Fruit fly (Drosophila melanogaster): ENCODE data around the gene CG46314.

DNA sequence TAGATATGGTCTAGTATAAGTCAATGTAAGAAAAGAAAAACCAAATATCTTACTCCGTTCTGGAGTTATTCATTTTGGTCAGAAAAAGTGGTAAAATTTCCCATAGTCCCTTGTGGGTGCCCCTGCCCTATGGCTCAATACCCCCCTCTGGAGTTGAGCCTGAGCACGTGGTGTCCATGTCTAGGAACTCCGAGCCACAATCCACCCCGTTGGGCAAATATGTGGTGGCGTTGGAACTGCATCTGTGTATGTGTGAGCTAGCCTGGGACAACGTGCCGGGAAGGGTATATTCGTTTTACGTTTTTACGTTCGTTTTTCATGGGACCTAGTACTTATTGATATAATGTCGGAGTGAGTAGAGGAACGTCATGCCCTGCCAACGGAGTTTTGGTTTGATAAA lies 16.7 kb downstream of the CG46314 start:
- TF ChIP-seq CG9705 (GFP tag; optimal IDR thresholded peaks at IDR 0.05) (no peak), fru (GFP tag; optimal IDR thresholded peaks at IDR 0.05) (no peak), Hr83 (GFP tag; optimal IDR thresholded peaks at IDR 0.05; ENCODE audit: poor library complexity, severe bottlenecking) (no peak), Hr78 (GFP tag; optimal IDR thresholded peaks at IDR 0.05) (no peak), pan (optimal IDR thresholded peaks at IDR 0.05) (no peak), Abd-B (GFP tag; optimal IDR thresholded peaks at IDR 0.05) (no peak), h (GFP tag; optimal IDR thresholded peaks at IDR 0.05) (no peak)

Data from whole organism, wandering third instar larva.